Worm (Caenorhabditis elegans) whole organism, L2 larva: ENCODE measurements around the gene ttc-7.
A peak's percentile ranks its signal among the peaks of the same experiment; 100 is the strongest.

Source experiments
- C34F6.9 ChIP-seq: fragments of 150-350 bp; optimal IDR thresholded peaks from 2 replicates; lab custom pipeline; 2014; ENCODE audit warnings: missing biosample characterization, missing genetic modification characterization
- F13H6.1 ChIP-seq: sonication (generic microtip); optimal IDR thresholded peaks from 2 replicates; lab custom pipeline; 2016; ENCODE audit warnings: missing genetic modification characterization, missing compliant biosample characterization
- ZK546.5 ChIP-seq: sonication (generic microtip); optimal IDR thresholded peaks from 2 replicates; lab custom pipeline; 2017; ENCODE audit warnings: missing biosample characterization, missing genetic modification characterization
- aly-2 ChIP-seq: fragments of 150-350 bp; optimal IDR thresholded peaks from 2 replicates; lab custom pipeline; 2014; ENCODE audit warnings: missing biosample characterization, missing genetic modification characterization
- ama-1 ChIP-seq: fragments of 150-350 bp; optimal IDR thresholded peaks from 2 replicates; lab custom pipeline; 2018; ENCODE audit warnings: inconsistent platforms
- blmp-1 ChIP-seq: sonication (generic microtip); optimal IDR thresholded peaks from 2 replicates; lab custom pipeline; 2017; ENCODE audit warnings: missing genetic modification characterization, mild to moderate bottlenecking, missing compliant biosample characterization, antibody characterized with exemption, moderate library complexity; ENCODE audit not compliant: insufficient read depth
- ceh-82 ChIP-seq: fragments of 150-350 bp; optimal IDR thresholded peaks from 2 replicates; lab custom pipeline; 2014; ENCODE audit warnings: missing biosample characterization, missing genetic modification characterization
- crh-2 ChIP-seq: sonication (generic microtip); optimal IDR thresholded peaks from 2 replicates; lab custom pipeline; 2017; ENCODE audit warnings: missing biosample characterization, missing genetic modification characterization
- elt-3 ChIP-seq: sonication (generic microtip); optimal IDR thresholded peaks from 2 replicates; lab custom pipeline; 2017; ENCODE audit warnings: missing biosample characterization, missing genetic modification characterization
- fos-1 ChIP-seq: fragments of 150-350 bp; optimal IDR thresholded peaks from 2 replicates; lab custom pipeline; 2014; ENCODE audit warnings: missing biosample characterization, missing genetic modification characterization
- gmeb-1 ChIP-seq: fragments of 150-350 bp; optimal IDR thresholded peaks from 2 replicates; lab custom pipeline; 2014; ENCODE audit warnings: missing biosample characterization, missing genetic modification characterization
- lin-11 ChIP-seq: fragments of 150-350 bp; sonication (generic microtip); optimal IDR thresholded peaks from 2 replicates; lab custom pipeline; 2014; ENCODE audit warnings: missing biosample characterization, missing genetic modification characterization, inconsistent platforms, mixed read lengths
- lin-13 ChIP-seq: fragments of 150-350 bp; optimal IDR thresholded peaks from 2 replicates; lab custom pipeline; 2014; ENCODE audit warnings: missing biosample characterization, missing genetic modification reagents, missing genetic modification characterization
- lsy-2 ChIP-seq, 2 experiments: fragments of 150-350 bp in 1 of 2; sonication (generic microtip) in 1 of 2; optimal IDR thresholded peaks; 2 replicates each; lab custom pipeline; 2014 to 2017; ENCODE audit warnings: missing biosample characterization in 2 of 2, missing genetic modification characterization in 2 of 2
- mbf-1 ChIP-seq: sonication (generic microtip); optimal IDR thresholded peaks from 2 replicates; lab custom pipeline; 2017; ENCODE audit warnings: missing biosample characterization, missing genetic modification characterization
- mdl-1 ChIP-seq, 2 experiments: fragments of 150-350 bp in 1 of 2; sonication (generic microtip) in 1 of 2; optimal IDR thresholded peaks; 2 replicates each; lab custom pipeline; 2017; ENCODE audit warnings: missing biosample characterization in 2 of 2, missing genetic modification characterization in 2 of 2
- nhr-11 ChIP-seq: fragments of 150-350 bp; optimal IDR thresholded peaks from 2 replicates; lab custom pipeline; 2014; ENCODE audit warnings: missing biosample characterization, missing genetic modification characterization
- nhr-12 ChIP-seq: fragments of 150-350 bp; optimal IDR thresholded peaks from 2 replicates; lab custom pipeline; 2014; ENCODE audit warnings: missing biosample characterization, missing genetic modification characterization
- nhr-129 ChIP-seq: fragments of 150-350 bp; optimal IDR thresholded peaks from 2 replicates; lab custom pipeline; 2014; ENCODE audit warnings: missing biosample characterization, missing genetic modification characterization
- nhr-21 ChIP-seq: fragments of 150-350 bp; optimal IDR thresholded peaks from 2 replicates; lab custom pipeline; 2014; ENCODE audit warnings: missing biosample characterization, missing genetic modification characterization
- nhr-237 ChIP-seq: fragments of 150-350 bp; optimal IDR thresholded peaks from 2 replicates; lab custom pipeline; 2014; ENCODE audit warnings: missing biosample characterization, missing genetic modification characterization
- nhr-25 ChIP-seq: fragments of 150-350 bp; sonication (generic microtip); optimal IDR thresholded peaks from 3 replicates; lab custom pipeline; 2014; ENCODE audit warnings: missing biosample characterization, missing genetic modification characterization
- nhr-6 ChIP-seq: fragments of 150-350 bp; optimal IDR thresholded peaks from 2 replicates; lab custom pipeline; 2014; ENCODE audit warnings: missing biosample characterization, missing genetic modification characterization
- peb-1 ChIP-seq: fragments of 150-350 bp; optimal IDR thresholded peaks from 2 replicates; lab custom pipeline; 2014; ENCODE audit warnings: missing biosample characterization, missing genetic modification characterization
- sem-4 ChIP-seq: fragments of 150-350 bp; optimal IDR thresholded peaks from 2 replicates; lab custom pipeline; 2014; ENCODE audit warnings: missing biosample characterization, missing genetic modification reagents, missing genetic modification characterization
- skn-1 ChIP-seq: sonication (generic microtip); optimal IDR thresholded peaks from 2 replicates; lab custom pipeline; 2017; ENCODE audit warnings: missing biosample characterization, missing genetic modification characterization
- sma-3 ChIP-seq: sonication (generic microtip); optimal IDR thresholded peaks from 2 replicates; lab custom pipeline; 2016; ENCODE audit warnings: missing genetic modification reagents, missing genetic modification characterization, missing compliant biosample characterization
- sma-9 ChIP-seq, 2 experiments: fragments of 150-350 bp in 1 of 2; sonication (generic microtip) in 1 of 2; optimal IDR thresholded peaks; 2 replicates each; lab custom pipeline; 2014 to 2016; ENCODE audit warnings: missing genetic modification characterization in 2 of 2, mild to moderate bottlenecking in 1 of 2, missing biosample characterization in 1 of 2, missing compliant biosample characterization in 1 of 2, missing genetic modification reagents in 1 of 2, moderate library complexity in 1 of 2
- snpc-4 ChIP-seq: fragments of 150-350 bp; optimal IDR thresholded peaks from 2 replicates; lab custom pipeline; 2014; ENCODE audit warnings: missing biosample characterization, missing genetic modification characterization
- unc-39 ChIP-seq: fragments of 150-350 bp; optimal IDR thresholded peaks from 2 replicates; lab custom pipeline; 2014; ENCODE audit warnings: missing biosample characterization, missing genetic modification characterization
- unc-55 ChIP-seq: fragments of 150-350 bp; sonication (generic microtip); optimal IDR thresholded peaks from 3 replicates; lab custom pipeline; 2014; ENCODE audit warnings: missing biosample characterization, missing genetic modification reagents, missing genetic modification characterization
- zag-1 ChIP-seq: fragments of 150-350 bp; optimal IDR thresholded peaks from 2 replicates; lab custom pipeline; 2014; ENCODE audit warnings: missing biosample characterization, missing genetic modification characterization
- ztf-1 ChIP-seq: fragments of 200-800 bp; sonication (Bioruptor generic); conservative IDR thresholded peaks from 2 replicates; pipeline ENCODE4 v1.3.6; 2022; ENCODE audit warnings: missing genetic modification characterization, missing compliant biosample characterization
- ztf-4 ChIP-seq: fragments of 150-350 bp; optimal IDR thresholded peaks from 2 replicates; lab custom pipeline; 2014; ENCODE audit warnings: missing biosample characterization, missing genetic modification characterization

ttc-7 gene

ce11 chrIII:1824264-1824922 is 35.8 kb upstream of the ttc-7 start, which contains the start of the genes pvf-1 and Y39A3CL.7:
Gene pvf-1, minus strand, starts transcription at chrIII:1824314.
Gene Y39A3CL.7, plus strand, starts transcription at chrIII:1824919.
- peak; percentile 7 for TF ChIP-seq F13H6.1 (tag; lab: Kevin White, UChicago)
- peak; percentile 23 for TF ChIP-seq nhr-129
- TF ChIP-seq lin-13, result peak; percentile 63
- TF ChIP-seq ztf-1, result no peak
- TF ChIP-seq gmeb-1 (tag; lab: Kevin White, UChicago), result peak; percentile 40
- peak; percentile 34 for TF ChIP-seq unc-55
- TF ChIP-seq ztf-4 (tag; lab: Kevin White, UChicago), result no peak
- no peak for TF ChIP-seq nhr-237 (tag; lab: Kevin White, UChicago)
- peak; percentile 39 for TF ChIP-seq sma-3 (GFP tag; lab: Kevin White, UChicago)
- TF ChIP-seq lin-11 (tag; lab: Kevin White, UChicago), result no peak
- TF ChIP-seq C34F6.9 (tag; lab: Kevin White, UChicago), result peak; percentile 36
- no peak for TF ChIP-seq mdl-1 (tag; optimal IDR thresholded peaks at IDR 0.05; lab: Kevin White, UChicago)
- no peak for TF ChIP-seq ceh-82 (tag; lab: Kevin White, UChicago)
- no peak for TF ChIP-seq zag-1
- TF ChIP-seq lsy-2 (tag; optimal IDR thresholded peaks at IDR 0.05; lab: Kevin White, UChicago), result peak in 1 of 2 experiments; percentile 60
- peak; percentile 20 for TF ChIP-seq sem-4 (tag; lab: Kevin White, UChicago)
- TF ChIP-seq snpc-4 (tag; lab: Kevin White, UChicago), result no peak
- TF ChIP-seq nhr-12 (tag; lab: Kevin White, UChicago), result no peak
- TF ChIP-seq, all 48 proteins: peak for 9

ce11 chrIII:1831104-1831503 is 29.1 kb upstream of the ttc-7 start:
- TF ChIP-seq lsy-2 (tag; optimal IDR thresholded peaks at IDR 0.05; lab: Kevin White, UChicago) (no peak), skn-1 (tag; lab: Kevin White, UChicago) (no peak), ztf-4 (tag; lab: Kevin White, UChicago) (no peak)

- no peak for TF ChIP-seq unc-55
- TF ChIP-seq F13H6.1 (tag; lab: Kevin White, UChicago), result no peak
- no peak for TF ChIP-seq sma-9 (GFP tag; optimal IDR thresholded peaks at IDR 0.05; lab: Kevin White, UChicago)
- TF ChIP-seq sma-9 (tag; optimal IDR thresholded peaks at IDR 0.05; lab: Kevin White, UChicago), result no peak
- no peak for TF ChIP-seq blmp-1 (tag; lab: Kevin White, UChicago)
- TF ChIP-seq crh-2, result no peak
- TF ChIP-seq lin-11 (tag; lab: Kevin White, UChicago), result no peak
- TF ChIP-seq snpc-4 (tag; lab: Kevin White, UChicago), result no peak
- TF ChIP-seq nhr-25 (tag; lab: Kevin White, UChicago), result no peak
- no peak for TF ChIP-seq lin-13
- no peak for TF ChIP-seq ZK546.5 (tag; lab: Kevin White, UChicago)
- no peak for TF ChIP-seq ztf-1
- TF ChIP-seq peb-1 (tag; lab: Kevin White, UChicago), result no peak
- TF ChIP-seq mbf-1 (tag; lab: Kevin White, UChicago), result no peak
- TF ChIP-seq fos-1, result no peak
- no peak for TF ChIP-seq nhr-12 (tag; lab: Kevin White, UChicago)
- TF ChIP-seq mdl-1 (tag; optimal IDR thresholded peaks at IDR 0.05; lab: Kevin White, UChicago), result no peak
Observed at ce11 chrIII:1832453-1832852, 27.8 kb upstream of the ttc-7 start.

ce11 chrIII:1833984-1834563 is 26.2 kb upstream of the ttc-7 start, which contains the start of gene rexd-1:
Gene rexd-1, plus strand, starts transcription at chrIII:1834513.
- TF ChIP-seq ztf-4 (tag; lab: Kevin White, UChicago), result no peak
- no peak for TF ChIP-seq nhr-11 (tag; lab: Kevin White, UChicago)
- no peak for TF ChIP-seq aly-2 (tag; lab: Kevin White, UChicago)
- no peak for TF ChIP-seq unc-39 (tag; lab: Kevin White, UChicago)
- TF ChIP-seq lin-13, result no peak
- no peak for TF ChIP-seq unc-55
- TF ChIP-seq nhr-237 (tag; lab: Kevin White, UChicago), result no peak
- no peak for TF ChIP-seq nhr-129
- TF ChIP-seq fos-1, result no peak
- TF ChIP-seq nhr-21, result no peak
- no peak for TF ChIP-seq peb-1 (tag; lab: Kevin White, UChicago)
- no peak for TF ChIP-seq gmeb-1 (tag; lab: Kevin White, UChicago)
- TF ChIP-seq ama-1 (lab: Kevin White, UChicago), result no peak
- TF ChIP-seq elt-3, result no peak
- no peak for TF ChIP-seq mbf-1 (tag; lab: Kevin White, UChicago)
- no peak for TF ChIP-seq lsy-2 (tag; optimal IDR thresholded peaks at IDR 0.05; lab: Kevin White, UChicago)
- TF ChIP-seq nhr-6 (tag; lab: Kevin White, UChicago), result no peak
